ENCODE assay signal across 1 worm cellular context in the genomic region with DNA sequence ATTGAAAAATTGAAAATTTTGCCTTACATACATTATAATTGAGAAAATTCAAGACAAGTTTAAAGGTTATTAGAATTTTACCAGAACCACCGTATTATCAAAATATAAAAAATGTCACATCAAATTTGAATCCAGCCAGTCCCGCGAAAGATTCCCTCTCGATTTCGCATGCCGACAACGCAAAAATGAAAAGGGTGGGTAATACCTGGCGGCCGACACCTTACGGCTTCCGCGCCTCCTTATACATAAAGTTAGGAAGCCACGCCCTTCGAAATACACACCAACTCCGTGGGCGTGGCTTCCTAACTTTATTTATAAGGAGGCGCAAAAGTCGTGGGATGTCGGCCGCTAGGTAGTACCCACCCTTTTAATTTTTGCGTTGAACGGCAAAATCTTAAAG.
A peak's percentile ranks its signal among the peaks of the same experiment; 100 is the strongest.
TF ChIP-seq lines count a peak whose summit lies in the region.

No protein-coding gene starts in this region.

TF ChIP-seq in whole organism, L4 larva, 104 proteins besides CTCF, POLR2A, EP300 and RAD21 (continued from another document):
- TF ChIP-seq nhr-10 (tag; optimal IDR thresholded peaks at IDR 0.05; lab: Kevin White, UChicago) (no peak), tra-1 (GFP tag; IDR thresholded peaks at IDR 0.05; lab: Robert Waterston, UW) (0 out of 2 replicates have a peak, but pooled peaks have one; percentile 9), nhr-77 (tag; optimal IDR thresholded peaks at IDR 0.05; lab: Kevin White, UChicago) (no peak), nhr-76 (tag; optimal IDR thresholded peaks at IDR 0.05; lab: Kevin White, UChicago) (no peak), ceh-32 (tag; optimal IDR thresholded peaks at IDR 0.05; lab: Kevin White, UChicago; ENCODE audit: poor library complexity) (no peak)
TF ChIP-seq in whole organism, L4 larva: peak in this region for 6.
